Fruit fly (Drosophila melanogaster): Measurements from ENCODE around the gene CG14540.
A peak's percentile ranks its signal among the peaks of the same experiment; 100 is the strongest.

The CG14540 gene

DNA sequence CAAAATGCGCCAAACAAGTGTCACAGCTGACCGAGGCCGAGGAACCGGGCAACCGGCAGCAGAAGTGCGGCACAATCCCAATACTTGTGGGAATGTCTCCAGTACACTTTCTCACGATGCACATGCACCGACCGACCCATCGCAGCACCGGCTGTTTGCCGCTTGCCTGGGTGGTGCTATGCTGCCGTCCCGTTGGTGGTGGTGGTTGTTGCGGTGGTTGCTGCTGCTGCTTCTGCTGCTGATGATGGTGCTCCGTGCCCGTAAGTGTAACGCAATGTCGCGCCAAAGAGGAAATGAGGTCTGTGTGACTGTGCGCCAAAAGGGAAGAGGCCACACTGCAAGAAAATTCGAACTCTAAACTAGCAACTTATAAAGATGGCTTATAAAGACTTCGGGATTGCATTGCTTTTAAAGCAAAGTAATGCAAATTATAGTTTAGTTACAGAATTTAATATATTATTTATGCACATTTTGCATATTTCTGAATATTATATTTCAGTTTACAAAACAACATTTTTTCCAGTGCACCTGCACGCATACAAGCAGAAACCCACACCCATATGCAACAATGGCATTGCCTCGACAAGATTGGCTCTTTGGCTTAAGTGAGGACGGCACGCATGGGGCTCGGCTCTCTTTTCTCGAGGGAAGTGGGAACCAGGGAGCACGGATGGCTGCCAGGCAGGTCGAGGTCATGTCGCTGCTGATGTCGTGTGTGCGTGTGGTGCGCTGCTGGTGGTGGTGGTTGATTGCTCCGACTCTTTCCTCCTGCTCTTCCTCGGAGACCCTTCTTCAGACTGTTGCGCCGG is 37.3 kb downstream of the CG14540 start, which contains the start of gene CG43116 (continued):
- TF ChIP-seq prd (optimal IDR thresholded peaks at IDR 0.05) (no peak), prd (GFP tag; IDR thresholded peaks at IDR 0.05) (peak; percentile 92), nom (GFP tag; optimal IDR thresholded peaks at IDR 0.05) (peak; percentile 94), ind (GFP tag; optimal IDR thresholded peaks at IDR 0.05) (no peak), Oli (tag; optimal IDR thresholded peaks at IDR 0.05) (peak; percentile 90), Vsx1 (GFP tag; optimal IDR thresholded peaks at IDR 0.05) (no peak), bbx (GFP tag; IDR thresholded peaks at IDR 0.05; ENCODE audit: partially characterized antibody) (peak; percentile 16; the same call in 1 of the 2 replicates), slp2 (GFP tag; optimal IDR thresholded peaks at IDR 0.05) (peak; percentile 66), D (optimal IDR thresholded peaks at IDR 0.05) (no peak), D (GFP tag; optimal IDR thresholded peaks at IDR 0.05) (peak; percentile 94), CG1792 (GFP tag; optimal IDR thresholded peaks at IDR 0.05) (no peak), rib (GFP tag; IDR thresholded peaks at IDR 0.05) (no peak), CG15601 (tag; optimal IDR thresholded peaks at IDR 0.05) (peak; percentile 89), C15 (GFP tag; IDR thresholded peaks at IDR 0.05) (no peak), sug (tag; optimal IDR thresholded peaks at IDR 0.05) (no peak), CG3407 (GFP tag; optimal IDR thresholded peaks at IDR 0.05) (peak; percentile 89), CG32767 (GFP tag; IDR thresholded peaks at IDR 0.05) (peak; percentile 72), Eip74EF (GFP tag; optimal IDR thresholded peaks at IDR 0.05) (no peak), Bdp1 (GFP tag; optimal IDR thresholded peaks at IDR 0.05) (peak; percentile 64), Mad (GFP tag; optimal IDR thresholded peaks at IDR 0.05) (peak; percentile 84), Sry-δ (GFP tag; optimal IDR thresholded peaks at IDR 0.05) (no peak), psq (GFP tag; optimal IDR thresholded peaks at IDR 0.05) (peak; percentile 71), CG10267 (tag; optimal IDR thresholded peaks at IDR 0.05) (peak; percentile 86), bcd (GFP tag; optimal IDR thresholded peaks at IDR 0.05) (no peak), Antp (GFP tag; optimal IDR thresholded peaks at IDR 0.05) (no peak), lov (optimal IDR thresholded peaks at IDR 0.05) (no peak), lov (GFP tag; IDR thresholded peaks at IDR 0.05) (peak; percentile 87; the same call in 2 of the 3 replicates), CG10209 (GFP tag; optimal IDR thresholded peaks at IDR 0.05) (peak; percentile 88), CG6175 (GFP tag; IDR thresholded peaks at IDR 0.05) (no peak), CG13287 (GFP tag; IDR thresholded peaks at IDR 0.05; ENCODE audit: partially characterized antibody) (no peak), Asciz (GFP tag; optimal IDR thresholded peaks at IDR 0.05) (peak; percentile 84), lmd (GFP tag; IDR thresholded peaks at IDR 0.05) (peak; percentile 84), CG12391 (tag; optimal IDR thresholded peaks at IDR 0.05) (peak; percentile 94), sens (GFP tag) (peak; percentile 99), CG1233 (GFP tag; optimal IDR thresholded peaks at IDR 0.05) (peak; percentile 84), CG6654 (GFP tag; optimal IDR thresholded peaks at IDR 0.05) (peak; percentile 66), CG8359 (GFP tag; optimal IDR thresholded peaks at IDR 0.05; ENCODE audit: borderline replicate concordance) (peak; percentile 74), CG11504 (tag; optimal IDR thresholded peaks at IDR 0.05) (no peak), CG4730 (GFP tag; IDR thresholded peaks at IDR 0.05) (peak; percentile 70; the same call in 1 of the 2 replicates), Side (GFP tag; optimal IDR thresholded peaks at IDR 0.05) (peak; percentile 58), bsh (GFP tag; optimal IDR thresholded peaks at IDR 0.05) (peak; percentile 85 to 97), pnt (GFP tag; optimal IDR thresholded peaks at IDR 0.05) (peak; percentile 62), CG1603 (tag; optimal IDR thresholded peaks at IDR 0.05) (no peak), CG3838 (GFP tag; optimal IDR thresholded peaks at IDR 0.05) (peak; percentile 58), HLH3B (GFP tag; IDR thresholded peaks at IDR 0.05) (peak; percentile 83), CG12071 (GFP tag; optimal IDR thresholded peaks at IDR 0.05) (no peak), CG10462 (GFP tag; optimal IDR thresholded peaks at IDR 0.05) (peak; percentile 82), CG12299 (tag; optimal IDR thresholded peaks at IDR 0.05) (peak; percentile 65), Hr78 (GFP tag; optimal IDR thresholded peaks at IDR 0.05) (peak in 1 of 2 experiments; percentile 88)
